Fruit fly (Drosophila melanogaster) whole organism: ENCODE measurements around the gene Pex5.

Experiments used
- Dll ChIP-seq: fragments of >200 bp; optimal IDR thresholded peaks from 2 replicates; lab custom pipeline; 2017
- psq ChIP-seq: fragments of >200 bp; optimal IDR thresholded peaks from 2 replicates; lab custom pipeline; 2017
- usp ChIP-seq: fragments of >200 bp; optimal IDR thresholded peaks from 2 replicates; lab custom pipeline; 2017; ENCODE audit warnings: missing biosample characterization, missing genetic modification characterization, mixed read lengths

DNA sequence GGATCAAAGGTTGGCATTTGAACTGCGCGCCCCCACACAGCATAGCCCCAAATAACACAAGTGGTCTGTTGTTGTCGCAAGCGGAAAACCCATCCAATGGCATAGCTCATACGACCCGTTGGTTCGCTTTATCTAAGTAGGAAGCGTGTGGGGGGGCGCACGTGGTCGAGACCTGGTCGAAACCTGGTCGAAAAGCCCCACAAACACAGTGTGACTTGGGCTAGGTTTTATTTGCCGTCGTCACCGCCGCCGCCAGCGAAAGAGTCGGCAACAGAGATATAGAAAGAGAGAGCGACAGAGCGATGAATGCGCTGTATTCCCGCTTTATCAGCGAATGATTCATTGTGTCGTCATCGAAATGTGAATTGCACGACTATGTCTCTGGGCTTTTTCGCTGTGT is 26.0 kb downstream of the Pex5 start:
- no peak for TF ChIP-seq usp (GFP tag; lab: Kevin White, UChicago)
- no peak for TF ChIP-seq psq (lab: Kevin White, UChicago)
- no peak for TF ChIP-seq Dll (lab: Kevin White, UChicago)
